4 worm cellular contexts compared by ENCODE assay signal in the genomic region with DNA sequence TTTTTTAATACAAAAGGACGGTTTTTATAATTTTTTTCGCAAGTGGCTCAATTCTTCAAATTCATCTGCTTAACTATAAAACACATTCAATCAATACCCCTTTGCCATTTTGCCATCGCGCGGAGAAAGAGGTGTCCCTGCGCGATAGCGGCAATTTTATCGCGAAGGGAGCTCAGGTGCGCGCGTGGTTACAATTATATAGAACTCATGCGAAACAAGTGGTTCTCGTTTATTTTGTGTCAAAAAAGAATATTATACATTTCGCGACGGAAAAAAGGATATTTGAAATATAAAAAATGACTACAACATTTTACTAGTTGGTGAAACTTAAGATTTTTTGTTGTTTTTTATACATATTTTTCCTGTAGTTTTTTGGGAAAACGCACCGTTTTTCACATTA.
TF ChIP-seq lines count a peak whose summit lies in the region.

No protein-coding gene starts in this region.

TF ChIP-seq in whole organism, L2 larva, 48 proteins besides CTCF, POLR2A, EP300 and RAD21 (continued from another document):
- TF ChIP-seq nhr-77 (tag; optimal IDR thresholded peaks at IDR 0.05; lab: Kevin White, UChicago), result peak; percentile 98
- TF ChIP-seq nhr-21 (tag; optimal IDR thresholded peaks at IDR 0.05; lab: Kevin White, UChicago), result peak; percentile 100
- TF ChIP-seq mab-5 (tag; optimal IDR thresholded peaks at IDR 0.05; lab: Kevin White, UChicago), result peak; percentile 98
- peak; percentile 99 for TF ChIP-seq F13H6.1 (tag; optimal IDR thresholded peaks at IDR 0.05; lab: Kevin White, UChicago)
- TF ChIP-seq ama-1 (optimal IDR thresholded peaks at IDR 0.05; lab: Kevin White, UChicago), result peak; percentile 66
- TF ChIP-seq nhr-11 (tag; optimal IDR thresholded peaks at IDR 0.05; lab: Kevin White, UChicago), result peak; percentile 87
- TF ChIP-seq unc-55 (GFP tag; optimal IDR thresholded peaks at IDR 0.05; lab: Kevin White, UChicago), result peak; percentile 99
- peak; percentile 97 for TF ChIP-seq lsy-2 (tag; optimal IDR thresholded peaks at IDR 0.05; lab: Kevin White, UChicago)
- TF ChIP-seq peb-1 (tag; optimal IDR thresholded peaks at IDR 0.05; lab: Kevin White, UChicago), result no peak
- peak; percentile 83 for TF ChIP-seq dmd-4 (tag; optimal IDR thresholded peaks at IDR 0.05; lab: Kevin White, UChicago)
- peak; percentile 91 for TF ChIP-seq snpc-4 (tag; optimal IDR thresholded peaks at IDR 0.05; lab: Kevin White, UChicago)
- TF ChIP-seq nhr-12 (tag; optimal IDR thresholded peaks at IDR 0.05; lab: Kevin White, UChicago), result peak; percentile 75
- TF ChIP-seq ceh-16 (tag; optimal IDR thresholded peaks at IDR 0.05; lab: Kevin White, UChicago), result peak; percentile 96
- TF ChIP-seq unc-62 (GFP tag; optimal IDR thresholded peaks at IDR 0.05; lab: Kevin White, UChicago), result peak; percentile 81
- peak; percentile 99 for TF ChIP-seq sma-9 (GFP tag; optimal IDR thresholded peaks at IDR 0.05; lab: Kevin White, UChicago)
- no peak for TF ChIP-seq sma-9 (tag; optimal IDR thresholded peaks at IDR 0.05; lab: Kevin White, UChicago)
- peak; percentile 99 for TF ChIP-seq sem-4 (tag; optimal IDR thresholded peaks at IDR 0.05; lab: Kevin White, UChicago)
- peak; percentile 99 for TF ChIP-seq nhr-129 (tag; optimal IDR thresholded peaks at IDR 0.05; lab: Kevin White, UChicago)
- peak; percentile 83 for TF ChIP-seq ZK546.5 (tag; optimal IDR thresholded peaks at IDR 0.05; lab: Kevin White, UChicago)
- TF ChIP-seq elt-3 (tag; optimal IDR thresholded peaks at IDR 0.05; lab: Kevin White, UChicago), result peak; percentile 36
- peak; percentile 85 for TF ChIP-seq blmp-1 (tag; optimal IDR thresholded peaks at IDR 0.05; lab: Kevin White, UChicago; ENCODE audit: insufficient read depth)
- peak; percentile 99 for TF ChIP-seq egl-27 (tag; optimal IDR thresholded peaks at IDR 0.05; lab: Kevin White, UChicago)
- peak; percentile 66 for TF ChIP-seq alr-1 (tag; optimal IDR thresholded peaks at IDR 0.05; lab: Kevin White, UChicago)
- TF ChIP-seq fos-1 (tag; optimal IDR thresholded peaks at IDR 0.05; lab: Kevin White, UChicago), result peak; percentile 99
- TF ChIP-seq ztf-11 (tag; optimal IDR thresholded peaks at IDR 0.05; lab: Kevin White, UChicago), result peak; percentile 87
- peak; percentile 98 for TF ChIP-seq nhr-6 (tag; optimal IDR thresholded peaks at IDR 0.05; lab: Kevin White, UChicago)
- TF ChIP-seq gmeb-1 (tag; optimal IDR thresholded peaks at IDR 0.05; lab: Kevin White, UChicago), result peak; percentile 94
- TF ChIP-seq skn-1 (tag; optimal IDR thresholded peaks at IDR 0.05; lab: Kevin White, UChicago), result peak; percentile 94

TF ChIP-seq in whole organism, L4 larva, 104 proteins besides CTCF, POLR2A, EP300 and RAD21 (continued from another document and continues in another):
- TF ChIP-seq egl-43 (GFP tag; IDR thresholded peaks at IDR 0.05; lab: Robert Waterston, UW) (peak; percentile 100), mxl-2 (GFP tag; conservative IDR thresholded peaks at IDR 0.05; lab: Robert Waterston, UW) (peak; percentile 91), skn-1 (tag; optimal IDR thresholded peaks at IDR 0.05; lab: Kevin White, UChicago) (peak; percentile 86), mes-2 (tag; optimal IDR thresholded peaks at IDR 0.05; lab: Kevin White, UChicago; ENCODE audit: poor library complexity, severe bottlenecking) (peak; percentile 100), ces-1 (GFP tag; optimal IDR thresholded peaks at IDR 0.05; lab: Kevin White, UChicago) (peak; percentile 94), nhr-28 (tag; optimal IDR thresholded peaks at IDR 0.05; lab: Kevin White, UChicago) (peak; percentile 95), F37D6.2 (tag; optimal IDR thresholded peaks at IDR 0.05; lab: Kevin White, UChicago) (peak; percentile 99), spr-1 (tag; optimal IDR thresholded peaks at IDR 0.05; lab: Kevin White, UChicago) (peak; percentile 98), nhr-77 (tag; optimal IDR thresholded peaks at IDR 0.05; lab: Kevin White, UChicago) (peak; percentile 99), madf-5 (GFP tag; IDR thresholded peaks at IDR 0.05; lab: Robert Waterston, UW) (peak in 1 of 2 experiments; percentile 98; a peak in 2 of 4 replicates), T20F7.1 (GFP tag; optimal IDR thresholded peaks at IDR 0.05; lab: Kevin White, UChicago) (peak; percentile 90), T26A8.4 (GFP tag; IDR thresholded peaks at IDR 0.05; lab: Robert Waterston, UW) (peak; percentile 100), R02D3.7 (tag; optimal IDR thresholded peaks at IDR 0.05; lab: Kevin White, UChicago) (peak; percentile 4), vab-7 (GFP tag; IDR thresholded peaks at IDR 0.05; lab: Robert Waterston, UW) (peak; percentile 99), nhr-111 (GFP tag; optimal IDR thresholded peaks at IDR 0.05; lab: Kevin White, UChicago) (peak; percentile 81), Y5F2A.4 (GFP tag; optimal IDR thresholded peaks at IDR 0.05; lab: Kevin White, UChicago) (peak; percentile 96), egl-27 (tag; optimal IDR thresholded peaks at IDR 0.05; lab: Kevin White, UChicago) (peak; percentile 67), zip-2 (tag; optimal IDR thresholded peaks at IDR 0.05; lab: Kevin White, UChicago) (peak; percentile 95), fos-1 (tag; optimal IDR thresholded peaks at IDR 0.05; lab: Kevin White, UChicago) (peak; percentile 99), tra-1 (GFP tag; IDR thresholded peaks at IDR 0.05; lab: Robert Waterston, UW) (peak; percentile 97), F10B5.3 (tag; optimal IDR thresholded peaks at IDR 0.05; lab: Kevin White, UChicago) (peak; percentile 97), snpc-1.2 (GFP tag; IDR thresholded peaks at IDR 0.05; lab: Robert Waterston, UW) (peak; percentile 62; the same call in 1 of the 2 replicates), cey-2 (tag; optimal IDR thresholded peaks at IDR 0.05; lab: Kevin White, UChicago; ENCODE audit: borderline replicate concordance, insufficient read depth) (peak; percentile 86), mxl-3 (GFP tag; optimal IDR thresholded peaks at IDR 0.05; lab: Kevin White, UChicago) (peak; percentile 95), lim-7 (GFP tag; IDR thresholded peaks at IDR 0.05; lab: Robert Waterston, UW) (peak; percentile 79), pha-4 (GFP tag; IDR thresholded peaks at IDR 0.05; lab: Robert Waterston, UW) (peak; percentile 98), pha-4 (tag; optimal IDR thresholded peaks at IDR 0.05; lab: Kevin White, UChicago) (peak; percentile 80), unc-130 (GFP tag; optimal IDR thresholded peaks at IDR 0.05; lab: Kevin White, UChicago) (no peak), attf-4 (tag; optimal IDR thresholded peaks at IDR 0.05; lab: Kevin White, UChicago) (no peak), lin-1 (GFP tag; IDR thresholded peaks at IDR 0.05; lab: Robert Waterston, UW) (peak; percentile 97), dmd-9 (GFP tag; IDR thresholded peaks at IDR 0.05; lab: Robert Waterston, UW) (peak; percentile 89), gei-8 (GFP tag; optimal IDR thresholded peaks at IDR 0.05; lab: Kevin White, UChicago) (peak; percentile 50), mep-1 (tag; optimal IDR thresholded peaks at IDR 0.05; lab: Kevin White, UChicago) (peak; percentile 100)

TF ChIP-seq in whole organism, late embryonic, 69 proteins besides CTCF, POLR2A, EP300 and RAD21 (continued from another document and continues in another):
- TF ChIP-seq pha-4 (tag; optimal IDR thresholded peaks at IDR 0.05; lab: Kevin White, UChicago) (no peak), ceh-45 (GFP tag; IDR thresholded peaks at IDR 0.05; lab: Robert Waterston, UW) (peak; percentile 75), ceh-34 (tag; optimal IDR thresholded peaks at IDR 0.05; lab: Kevin White, UChicago) (peak; percentile 97), K02D7.2 (tag; optimal IDR thresholded peaks at IDR 0.05; lab: Kevin White, UChicago) (no peak), gmeb-2 (tag; optimal IDR thresholded peaks at IDR 0.05; lab: Kevin White, UChicago) (peak; percentile 63), ref-2 (tag; optimal IDR thresholded peaks at IDR 0.05; lab: Kevin White, UChicago) (peak; percentile 97), fkh-6 (tag; optimal IDR thresholded peaks at IDR 0.05; lab: Kevin White, UChicago) (no peak), ceh-14 (tag; optimal IDR thresholded peaks at IDR 0.05; lab: Kevin White, UChicago) (peak; percentile 91), C08G9.2 (tag; optimal IDR thresholded peaks at IDR 0.05; lab: Kevin White, UChicago) (peak; percentile 78), mec-3 (tag; optimal IDR thresholded peaks at IDR 0.05; lab: Kevin White, UChicago; ENCODE audit: borderline replicate concordance) (no peak), hlh-8 (tag; optimal IDR thresholded peaks at IDR 0.05; lab: Kevin White, UChicago) (peak; percentile 79), unc-86 (tag; optimal IDR thresholded peaks at IDR 0.05; lab: Kevin White, UChicago) (peak; percentile 90), ceh-31 (tag; optimal IDR thresholded peaks at IDR 0.05; lab: Kevin White, UChicago) (peak; percentile 98), tbx-2 (tag; optimal IDR thresholded peaks at IDR 0.05; lab: Kevin White, UChicago) (peak; percentile 95), elt-2 (tag; optimal IDR thresholded peaks at IDR 0.05; lab: Kevin White, UChicago) (peak; percentile 76), sox-2 (GFP tag; IDR thresholded peaks at IDR 0.05; lab: Robert Waterston, UW) (peak; percentile 80), ttx-3 (tag; optimal IDR thresholded peaks at IDR 0.05; lab: Kevin White, UChicago) (peak; percentile 70), syd-9 (tag; optimal IDR thresholded peaks at IDR 0.05; lab: Kevin White, UChicago) (peak; percentile 83), pros-1 (tag; optimal IDR thresholded peaks at IDR 0.05; lab: Kevin White, UChicago) (peak; percentile 94), T23F11.4 (GFP tag; optimal IDR thresholded peaks at IDR 0.05; lab: Kevin White, UChicago) (peak; percentile 67), hlh-13 (GFP tag; optimal IDR thresholded peaks at IDR 0.05; lab: Kevin White, UChicago) (peak; percentile 65), ahr-1 (tag; optimal IDR thresholded peaks at IDR 0.05; lab: Kevin White, UChicago) (peak; percentile 32), ceh-2 (tag; optimal IDR thresholded peaks at IDR 0.05; lab: Kevin White, UChicago) (peak; percentile 89), hlh-15 (tag; optimal IDR thresholded peaks at IDR 0.05; lab: Kevin White, UChicago) (peak; percentile 16), F13H6.1 (tag; optimal IDR thresholded peaks at IDR 0.05; lab: Kevin White, UChicago) (peak; percentile 77), tbx-7 (tag; optimal IDR thresholded peaks at IDR 0.05; lab: Kevin White, UChicago) (peak; percentile 66), fkh-10 (GFP tag; optimal IDR thresholded peaks at IDR 0.05; lab: Kevin White, UChicago) (peak; percentile 68), unc-3 (GFP tag; conservative IDR thresholded peaks at IDR 0.05; lab: Robert Waterston, UW) (peak; percentile 68), unc-3 (tag; optimal IDR thresholded peaks at IDR 0.05; lab: Kevin White, UChicago) (peak; percentile 81), che-1 (tag; optimal IDR thresholded peaks at IDR 0.05; lab: Kevin White, UChicago) (peak; percentile 55), npax-4 (tag; optimal IDR thresholded peaks at IDR 0.05; lab: Kevin White, UChicago) (peak; percentile 41), pat-9 (tag; optimal IDR thresholded peaks at IDR 0.05; lab: Kevin White, UChicago) (peak; percentile 72), ceh-48 (tag; optimal IDR thresholded peaks at IDR 0.05; lab: Kevin White, UChicago) (peak; percentile 94), madf-2 (tag; optimal IDR thresholded peaks at IDR 0.05; lab: Kevin White, UChicago) (peak; percentile 67), ceh-30 (tag; optimal IDR thresholded peaks at IDR 0.05; lab: Kevin White, UChicago) (peak; percentile 78), sdc-2 (tag; optimal IDR thresholded peaks at IDR 0.05; lab: Kevin White, UChicago) (peak; percentile 100), fax-1 (tag; optimal IDR thresholded peaks at IDR 0.05; lab: Kevin White, UChicago) (peak; percentile 6)

TF ChIP-seq in whole organism, mixed stage, embryonic, 35 proteins besides CTCF, POLR2A, EP300 and RAD21 (continued from another document):
- TF ChIP-seq cnd-1 (tag; optimal IDR thresholded peaks at IDR 0.05; lab: Kevin White, UChicago) (peak; percentile 92), lin-32 (GFP tag; optimal IDR thresholded peaks at IDR 0.05; lab: Kevin White, UChicago) (peak; percentile 45), mls-2 (tag; optimal IDR thresholded peaks at IDR 0.05; lab: Kevin White, UChicago) (peak; percentile 91), hlh-1 (tag; optimal IDR thresholded peaks at IDR 0.05; lab: Kevin White, UChicago) (peak; percentile 94), tbx-8 (GFP tag; optimal IDR thresholded peaks at IDR 0.05; lab: Kevin White, UChicago) (peak; percentile 66), ham-2 (GFP tag; optimal IDR thresholded peaks at IDR 0.05; lab: Kevin White, UChicago) (peak; percentile 52), mab-5 (tag; optimal IDR thresholded peaks at IDR 0.05; lab: Kevin White, UChicago) (peak; percentile 90), lsy-2 (tag; optimal IDR thresholded peaks at IDR 0.05; lab: Kevin White, UChicago) (peak; percentile 91)
